Fruit fly (Drosophila melanogaster): ENCODE measurements around the gene CG7214.
"Not testable (repeated sequence)": the region's sequence is repeated elsewhere in the genome, so short reads cannot be mapped to it uniquely, and the experiment has no call there.

DNA sequence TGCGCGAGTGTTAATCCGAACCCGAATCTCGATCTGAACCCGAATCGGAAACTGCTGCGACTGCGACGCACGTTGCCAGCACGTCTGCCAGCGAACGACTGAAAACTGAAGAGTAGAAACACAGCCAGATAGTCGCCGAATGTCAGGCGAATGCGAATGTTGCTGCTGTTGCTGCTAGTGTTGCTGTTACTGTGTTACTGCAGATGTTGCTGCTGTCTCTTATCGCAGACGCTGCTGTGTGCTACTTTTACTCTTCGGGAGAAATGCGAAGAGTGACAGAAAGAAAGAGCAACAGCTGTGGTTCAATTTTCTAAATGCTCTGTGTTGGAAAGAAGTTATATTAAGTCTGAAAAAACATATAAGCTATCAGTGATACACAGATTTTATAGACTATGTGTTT lies 5.9 kb downstream of the CG7214 start, which contains the start of gene CG31904:
- not testable (repeated sequence) for TF ChIP-seq pdm3 (GFP tag; optimal IDR thresholded peaks at IDR 0.05); achi (GFP tag; optimal IDR thresholded peaks at IDR 0.05); svp (GFP tag); Hr39 (GFP tag; optimal IDR thresholded peaks at IDR 0.05); Met (GFP tag; optimal IDR thresholded peaks at IDR 0.05); salr (GFP tag; optimal IDR thresholded peaks at IDR 0.05); CG6163 (GFP tag; IDR thresholded peaks at IDR 0.05); CG16779 (tag; optimal IDR thresholded peaks at IDR 0.05); CG6792 (GFP tag; optimal IDR thresholded peaks at IDR 0.05)
